Fruit fly (Drosophila melanogaster): ENCODE results near the gene Ugt36F1.

Ugt36F1 gene

DNA sequence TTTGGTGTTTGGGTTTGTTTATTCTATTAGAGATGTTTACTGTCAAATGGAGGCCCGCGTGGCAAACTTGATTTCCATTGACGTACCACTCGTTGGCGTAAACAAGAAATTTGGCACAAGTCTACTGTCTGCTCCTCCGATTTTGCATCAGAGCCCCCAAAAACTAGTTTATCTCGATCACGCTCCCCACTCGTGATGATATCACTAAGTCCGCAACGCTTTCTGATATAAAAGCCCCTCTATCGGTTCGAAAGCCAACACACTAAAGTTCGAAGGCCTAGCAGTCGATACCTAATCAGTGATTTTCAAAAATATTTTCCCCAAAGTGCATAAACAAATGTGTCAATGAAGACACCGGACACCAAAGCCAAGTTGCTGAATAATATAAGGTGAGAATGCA, 6.4 kb upstream of the Ugt36F1 start:
- no peak for TF ChIP-seq cnc (optimal IDR thresholded peaks at IDR 0.05)
- no peak for TF ChIP-seq ovo (GFP tag; optimal IDR thresholded peaks at IDR 0.05)
- no peak for TF ChIP-seq Clk (GFP tag; optimal IDR thresholded peaks at IDR 0.05)
- no peak for TF ChIP-seq cic (GFP tag; optimal IDR thresholded peaks at IDR 0.05)
- TF ChIP-seq bab1 (GFP tag; optimal IDR thresholded peaks at IDR 0.05) = no peak
- no peak for TF ChIP-seq tj (GFP tag; optimal IDR thresholded peaks at IDR 0.05)
- TF ChIP-seq CG7045 (GFP tag; optimal IDR thresholded peaks at IDR 0.05) = no peak
- no peak for TF ChIP-seq CG11617 (GFP tag; optimal IDR thresholded peaks at IDR 0.05)
- no peak for TF ChIP-seq pad (GFP tag; optimal IDR thresholded peaks at IDR 0.05)
- TF ChIP-seq Crg-1 (GFP tag; optimal IDR thresholded peaks at IDR 0.05) = no peak

DNA sequence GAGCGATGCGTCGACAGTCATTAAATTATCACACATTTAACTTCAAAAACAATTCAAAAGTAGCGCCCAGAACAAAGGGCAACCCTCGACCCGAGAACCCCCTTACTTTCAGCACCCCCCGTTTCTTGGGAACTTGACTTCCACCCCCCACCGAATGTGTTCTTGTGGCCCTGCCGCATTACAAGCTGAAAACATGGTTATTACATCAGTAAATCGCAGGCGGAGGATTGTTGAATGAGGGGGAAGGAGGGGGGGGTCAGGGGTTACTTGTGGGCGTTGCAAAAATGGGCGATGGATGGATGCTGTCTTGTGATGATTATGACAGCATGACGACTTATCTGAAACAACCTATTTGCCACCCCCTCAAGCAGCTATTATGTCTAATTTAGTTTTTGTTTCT, 4.0 kb upstream of the Ugt36F1 start:
- no peak for TF ChIP-seq CG1620 (GFP tag; optimal IDR thresholded peaks at IDR 0.05)
- TF ChIP-seq toe (GFP tag; optimal IDR thresholded peaks at IDR 0.05) = no peak
- TF ChIP-seq CG7045 (GFP tag; optimal IDR thresholded peaks at IDR 0.05) = no peak
- TF ChIP-seq pad (GFP tag; optimal IDR thresholded peaks at IDR 0.05) = no peak
- no peak for TF ChIP-seq CG12768 (GFP tag; optimal IDR thresholded peaks at IDR 0.05)
- TF ChIP-seq bab1 (GFP tag; optimal IDR thresholded peaks at IDR 0.05) = no peak
- no peak for TF ChIP-seq cic (GFP tag; optimal IDR thresholded peaks at IDR 0.05)
- no peak for TF ChIP-seq CG14711 (tag; optimal IDR thresholded peaks at IDR 0.05)
- TF ChIP-seq ovo (GFP tag; optimal IDR thresholded peaks at IDR 0.05) = no peak
- no peak for TF ChIP-seq Clk (GFP tag; optimal IDR thresholded peaks at IDR 0.05)
- TF ChIP-seq CG5204 (GFP tag; optimal IDR thresholded peaks at IDR 0.05) = no peak
- TF ChIP-seq CG7101 (tag; optimal IDR thresholded peaks at IDR 0.05) = no peak
- TF ChIP-seq Hr96 (GFP tag; optimal IDR thresholded peaks at IDR 0.05) = no peak
- no peak for TF ChIP-seq CG33017 (tag; optimal IDR thresholded peaks at IDR 0.05)
- TF ChIP-seq cnc (optimal IDR thresholded peaks at IDR 0.05) = no peak
- TF ChIP-seq tj (GFP tag; optimal IDR thresholded peaks at IDR 0.05) = no peak

DNA sequence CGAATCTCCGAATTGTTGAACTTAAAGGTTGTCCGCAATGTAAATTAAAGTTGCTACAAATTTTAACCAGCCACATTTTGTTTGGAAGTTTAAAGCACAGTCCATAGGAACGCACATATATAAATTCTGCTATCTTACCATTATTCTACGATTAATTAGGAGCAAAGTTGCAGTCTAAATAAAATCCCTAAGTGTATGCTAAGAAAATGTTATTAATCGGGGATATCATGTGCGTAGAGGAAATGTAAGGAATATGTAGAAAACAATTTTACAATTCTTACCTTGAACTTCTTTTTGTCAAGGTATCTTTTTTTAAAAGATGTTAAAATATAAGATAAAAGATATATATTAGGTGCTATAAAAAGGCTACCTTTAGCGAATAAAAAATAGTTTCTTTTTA, 747 bp upstream of the Ugt36F1 start:
- no peak for TF ChIP-seq cnc (optimal IDR thresholded peaks at IDR 0.05)
- no peak for TF ChIP-seq CG12768 (GFP tag; optimal IDR thresholded peaks at IDR 0.05)
- no peak for TF ChIP-seq CG5204 (GFP tag; optimal IDR thresholded peaks at IDR 0.05)
- no peak for TF ChIP-seq ovo (GFP tag; optimal IDR thresholded peaks at IDR 0.05)
- no peak for TF ChIP-seq CG33017 (tag; optimal IDR thresholded peaks at IDR 0.05)
- TF ChIP-seq tj (GFP tag; optimal IDR thresholded peaks at IDR 0.05) = no peak
- TF ChIP-seq CG7101 (tag; optimal IDR thresholded peaks at IDR 0.05) = no peak
- no peak for TF ChIP-seq CG11617 (GFP tag; optimal IDR thresholded peaks at IDR 0.05)
- no peak for TF ChIP-seq pad (GFP tag; optimal IDR thresholded peaks at IDR 0.05)

DNA sequence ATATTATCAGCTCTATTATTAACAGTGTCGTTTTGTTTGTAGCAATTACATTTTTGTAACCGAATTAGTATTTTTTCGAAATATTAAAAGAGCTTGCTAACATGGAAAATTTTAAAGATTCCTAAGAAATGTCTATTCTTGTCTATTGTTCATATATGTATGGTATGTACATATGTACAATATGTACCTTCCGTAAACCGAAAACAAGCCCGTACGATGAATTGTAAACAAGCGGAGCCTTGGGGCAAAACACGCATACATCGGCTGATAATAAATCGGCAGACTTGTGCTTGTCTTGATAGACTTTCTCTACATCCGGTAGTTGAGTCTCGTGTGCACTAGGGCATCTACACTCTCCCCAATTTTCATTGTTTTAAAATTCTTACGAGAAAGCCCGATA, 3.7 kb downstream of the Ugt36F1 start:
- no peak for TF ChIP-seq CG33017 (tag; optimal IDR thresholded peaks at IDR 0.05)
- TF ChIP-seq pad (GFP tag; optimal IDR thresholded peaks at IDR 0.05) = no peak
- no peak for TF ChIP-seq CG5204 (GFP tag; optimal IDR thresholded peaks at IDR 0.05)
- no peak for TF ChIP-seq Clk (GFP tag; optimal IDR thresholded peaks at IDR 0.05)
- TF ChIP-seq CG11617 (GFP tag; optimal IDR thresholded peaks at IDR 0.05) = no peak
- no peak for TF ChIP-seq cnc (optimal IDR thresholded peaks at IDR 0.05)
- TF ChIP-seq CG14711 (tag; optimal IDR thresholded peaks at IDR 0.05) = no peak
- TF ChIP-seq Crg-1 (GFP tag; optimal IDR thresholded peaks at IDR 0.05) = no peak
- TF ChIP-seq CG1620 (GFP tag; optimal IDR thresholded peaks at IDR 0.05) = no peak
- TF ChIP-seq kay (GFP tag; ENCODE audit: borderline replicate concordance) = no peak
- no peak for TF ChIP-seq toe (GFP tag; optimal IDR thresholded peaks at IDR 0.05)

DNA sequence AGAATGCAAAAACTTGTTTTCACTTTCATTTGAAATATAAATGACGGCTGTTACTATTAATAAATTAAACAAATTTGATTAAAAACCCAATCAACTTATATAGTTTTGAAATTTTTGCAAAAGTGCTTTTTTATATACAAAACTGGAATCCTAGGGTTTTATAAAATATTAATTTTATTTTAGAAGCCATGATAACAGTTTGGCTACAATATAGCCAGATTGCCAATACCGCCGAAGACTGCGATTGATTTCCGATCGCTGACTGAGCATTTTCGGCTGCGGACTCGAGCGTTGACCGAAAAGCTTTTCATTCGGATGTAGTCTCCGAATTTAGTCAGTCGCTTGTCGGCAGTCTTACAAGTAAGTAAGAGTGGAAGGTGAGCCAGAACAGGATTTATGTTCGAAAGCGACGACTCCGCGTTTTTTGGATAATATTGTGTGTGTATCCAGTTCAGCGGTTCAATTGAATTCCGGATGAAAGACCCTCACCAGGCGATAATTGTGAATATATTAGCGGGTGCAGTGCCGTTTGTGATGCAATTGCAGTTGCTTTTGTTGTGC, 4.2 kb downstream of the Ugt36F1 start, which contains the start of gene Ugt36D1:
Gene Ugt36D1, plus strand, starts transcription at position 306 of the 561 bp plus-strand sequence.
- TF ChIP-seq Crg-1 (GFP tag; optimal IDR thresholded peaks at IDR 0.05) = no peak
- peak; percentile 94 for TF ChIP-seq tj (GFP tag; optimal IDR thresholded peaks at IDR 0.05)
- no peak for TF ChIP-seq CG12768 (GFP tag; optimal IDR thresholded peaks at IDR 0.05)
- peak; percentile 86 for TF ChIP-seq kay (GFP tag; ENCODE audit: borderline replicate concordance)
- TF ChIP-seq toe (GFP tag; optimal IDR thresholded peaks at IDR 0.05) = no peak
- peak; percentile 27 for TF ChIP-seq Hr96 (GFP tag; optimal IDR thresholded peaks at IDR 0.05)
- TF ChIP-seq cnc (optimal IDR thresholded peaks at IDR 0.05) = no peak
- TF ChIP-seq CG5204 (GFP tag; optimal IDR thresholded peaks at IDR 0.05) = no peak
- TF ChIP-seq CG33017 (tag; optimal IDR thresholded peaks at IDR 0.05) = peak; percentile 0
- TF ChIP-seq Mnt (GFP tag; optimal IDR thresholded peaks at IDR 0.05) = peak; percentile 20
- TF ChIP-seq CG11617 (GFP tag; optimal IDR thresholded peaks at IDR 0.05) = peak; percentile 80
- peak; percentile 11 for TF ChIP-seq bab1 (GFP tag; optimal IDR thresholded peaks at IDR 0.05)
- TF ChIP-seq ovo (GFP tag; optimal IDR thresholded peaks at IDR 0.05) = no peak
- no peak for TF ChIP-seq pad (GFP tag; optimal IDR thresholded peaks at IDR 0.05)
- TF ChIP-seq CG7101 (tag; optimal IDR thresholded peaks at IDR 0.05) = peak; percentile 5
- no peak for TF ChIP-seq CG14711 (tag; optimal IDR thresholded peaks at IDR 0.05)
- TF ChIP-seq Clk (GFP tag; optimal IDR thresholded peaks at IDR 0.05) = no peak
- no peak for TF ChIP-seq CG7045 (GFP tag; optimal IDR thresholded peaks at IDR 0.05)
- TF ChIP-seq CG1620 (GFP tag; optimal IDR thresholded peaks at IDR 0.05) = no peak
- no peak for TF ChIP-seq cic (GFP tag; optimal IDR thresholded peaks at IDR 0.05)

DNA sequence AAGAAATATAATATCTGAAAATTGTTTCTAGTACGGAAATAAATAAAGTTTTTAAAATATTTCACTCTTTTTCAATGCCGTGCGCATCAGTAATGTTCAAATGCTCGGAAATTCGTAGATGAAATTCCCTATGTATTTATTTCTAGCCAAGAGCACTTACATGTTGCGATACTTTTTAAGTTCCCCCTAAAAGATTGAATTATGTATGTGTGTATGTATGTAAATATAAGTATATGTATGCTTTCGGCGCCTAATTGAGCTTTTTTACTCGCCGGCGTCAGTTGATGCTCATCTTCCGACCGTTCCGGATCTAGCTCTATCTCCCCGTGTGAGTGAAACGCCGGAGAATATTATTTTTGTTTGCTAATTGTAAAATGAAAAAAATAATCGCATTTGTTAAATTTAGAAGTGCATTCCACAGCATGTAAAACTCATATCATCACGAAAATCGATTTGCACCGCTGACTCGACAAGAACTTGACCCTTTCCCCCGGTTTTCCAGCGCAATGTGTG, 7.4 kb downstream of the Ugt36F1 start, which contains the start of gene Ugt36E1:
Gene Ugt36E1, plus strand, starts transcription at position 275 of the 513 bp plus-strand sequence.
- no peak for TF ChIP-seq ovo (GFP tag; optimal IDR thresholded peaks at IDR 0.05)
- TF ChIP-seq bab1 (GFP tag; optimal IDR thresholded peaks at IDR 0.05) = no peak
- no peak for TF ChIP-seq CG33017 (tag; optimal IDR thresholded peaks at IDR 0.05)
- peak; percentile 19 for TF ChIP-seq kay (GFP tag; ENCODE audit: borderline replicate concordance)
- TF ChIP-seq tj (GFP tag; optimal IDR thresholded peaks at IDR 0.05) = peak; percentile 61
